Fruit fly (Drosophila melanogaster): ENCODE measurements around the gene CG11837.

Gene CG11837

DNA sequence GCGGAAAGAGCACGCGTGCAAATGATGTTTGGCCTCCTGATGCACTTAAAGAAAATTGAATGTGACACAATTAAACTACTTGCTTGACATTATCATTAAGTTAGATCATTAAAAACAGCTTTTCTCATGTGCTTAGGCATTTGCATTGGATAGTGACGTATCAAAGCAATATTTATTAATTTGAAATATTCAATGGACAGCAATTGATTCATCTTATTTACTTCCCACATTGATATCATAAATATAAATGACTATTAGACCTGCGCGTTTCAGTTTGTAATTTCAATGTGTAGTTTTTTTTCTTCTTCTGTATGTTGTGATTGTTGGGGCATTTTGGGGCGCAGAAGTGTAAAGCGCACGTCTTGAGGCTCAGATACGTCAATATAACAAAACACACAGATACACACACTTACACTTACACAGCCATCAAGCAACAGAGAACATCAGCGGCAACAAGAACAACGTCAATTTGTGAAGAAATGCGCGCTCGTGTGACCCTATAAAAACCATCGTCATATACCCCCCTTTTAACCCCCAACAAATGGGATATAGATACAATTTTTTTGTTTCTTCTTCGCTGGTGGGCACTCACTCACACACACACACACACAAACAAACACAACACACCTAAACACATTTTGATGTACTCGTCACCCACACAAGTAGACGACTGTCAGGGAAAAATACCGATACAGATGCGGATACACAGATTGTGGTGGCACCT is 39.8 kb downstream of the CG11837 start (continued):
- TF ChIP-seq D19B (GFP tag; optimal IDR thresholded peaks at IDR 0.05) (peak; percentile 13), gcm (GFP tag; optimal IDR thresholded peaks at IDR 0.05) (peak; percentile 65), CG14965 (GFP tag; optimal IDR thresholded peaks at IDR 0.05; ENCODE audit: borderline replicate concordance) (no peak), pho (GFP tag; optimal IDR thresholded peaks at IDR 0.05) (no peak), Gug (GFP tag; IDR thresholded peaks at IDR 0.05) (peak; percentile 45; the same call in 3 of the 4 replicates), dimm (GFP tag; IDR thresholded peaks at IDR 0.05) (no peak), Mrtf (GFP tag; IDR thresholded peaks at IDR 0.05) (0 out of 3 replicates have a peak, but pooled peaks have one; percentile 45), Ptx1 (GFP tag; IDR thresholded peaks at IDR 0.05) (peak; percentile 77), CG2116 (GFP tag; optimal IDR thresholded peaks at IDR 0.05) (no peak), Sox102F (GFP tag; optimal IDR thresholded peaks at IDR 0.05) (peak; percentile 84), CG4730 (GFP tag; IDR thresholded peaks at IDR 0.05) (0 out of 2 replicates have a peak, but pooled peaks have one; percentile 17), HLH4C (GFP tag; IDR thresholded peaks at IDR 0.05; ENCODE audit: partially characterized antibody) (no peak), CG1024 (GFP tag; IDR thresholded peaks at IDR 0.05) (no peak), CG5180 (GFP tag; optimal IDR thresholded peaks at IDR 0.05) (peak; percentile 53), ind (GFP tag; optimal IDR thresholded peaks at IDR 0.05) (peak; percentile 70), usp (GFP tag; optimal IDR thresholded peaks at IDR 0.05) (no peak), HLHmδ (GFP tag; optimal IDR thresholded peaks at IDR 0.05) (no peak), Hey (tag; optimal IDR thresholded peaks at IDR 0.05) (no peak), sima (GFP tag; optimal IDR thresholded peaks at IDR 0.05) (no peak), CG3838 (GFP tag; optimal IDR thresholded peaks at IDR 0.05) (no peak), CG4360 (GFP tag; IDR thresholded peaks at IDR 0.05) (peak; percentile 20; the same call in 1 of the 2 replicates), ken (GFP tag; IDR thresholded peaks at IDR 0.05) (peak; percentile 46; the same call in 1 of the 3 replicates), CG2129 (GFP tag; IDR thresholded peaks at IDR 0.05; ENCODE audit: partially characterized antibody) (no peak), lbe (GFP tag; optimal IDR thresholded peaks at IDR 0.05) (peak; percentile 10), CG17186 (GFP tag; optimal IDR thresholded peaks at IDR 0.05) (peak; percentile 27), CG9817 (tag; optimal IDR thresholded peaks at IDR 0.05) (peak; percentile 55), CG7987 (GFP tag; optimal IDR thresholded peaks at IDR 0.05) (no peak), CG9876 (GFP tag; optimal IDR thresholded peaks at IDR 0.05) (no peak), Nf-YA (GFP tag; IDR thresholded peaks at IDR 0.05) (0 out of 2 replicates have a peak, but pooled peaks have one; percentile 29), sens (GFP tag) (peak; percentile 92), Oli (tag; optimal IDR thresholded peaks at IDR 0.05) (peak; percentile 79), chm (GFP tag; IDR thresholded peaks at IDR 0.05) (peak; percentile 10; the same call in 1 of the 2 replicates), CG9727 (GFP tag; optimal IDR thresholded peaks at IDR 0.05) (peak; percentile 76), zen (tag; optimal IDR thresholded peaks at IDR 0.05) (peak; percentile 45), Meics (GFP tag; optimal IDR thresholded peaks at IDR 0.05) (peak; percentile 76), toy (GFP tag; IDR thresholded peaks at IDR 0.05) (no peak), Jarid2 (GFP tag; optimal IDR thresholded peaks at IDR 0.05) (peak; percentile 42), CG15269 (tag; optimal IDR thresholded peaks at IDR 0.05) (peak; percentile 77), ssp (GFP tag; IDR thresholded peaks at IDR 0.05) (peak; percentile 58), kni (GFP tag; optimal IDR thresholded peaks at IDR 0.05) (peak; percentile 72), HmgD (GFP tag; optimal IDR thresholded peaks at IDR 0.05) (no peak), GATAe (GFP tag; conservative IDR thresholded peaks at IDR 0.05) (no peak), salm (tag; optimal IDR thresholded peaks at IDR 0.05) (no peak), so (GFP tag; IDR thresholded peaks at IDR 0.05) (peak; percentile 11; the same call in 2 of the 3 replicates), NK7.1 (GFP tag; optimal IDR thresholded peaks at IDR 0.05) (peak; percentile 46), CG33213 (GFP tag; optimal IDR thresholded peaks at IDR 0.05) (peak; percentile 38), CG4854 (GFP tag; optimal IDR thresholded peaks at IDR 0.05) (peak; percentile 25), CG4328 (GFP tag; optimal IDR thresholded peaks at IDR 0.05) (peak; percentile 11), NC2β (GFP tag; optimal IDR thresholded peaks at IDR 0.05) (peak; percentile 33)

Data from whole organism, embryonic.